Worm (Caenorhabditis elegans): ENCODE measurements around the gene pqm-1.

ce11 chrII:11156160-11156559 is 3.8 kb upstream of the pqm-1 start:
- TF ChIP-seq ztf-23 (GFP tag; IDR thresholded peaks at IDR 0.05) (no peak), flt-1 (GFP tag; IDR thresholded peaks at IDR 0.05) (no peak), ref-1 (GFP tag; conservative IDR thresholded peaks at IDR 0.05) (no peak)

Measured in whole organism, midembryonic.